Worm (Caenorhabditis elegans) whole organism, L1 larva: Measurements from ENCODE around the gene srx-118.

ENCODE experiments used
- C04F5.9 ChIP-seq: sonication (generic microtip); optimal IDR thresholded peaks from 2 replicates; lab custom pipeline; 2016; ENCODE audit warnings: missing genetic modification characterization, missing compliant biosample characterization
- C34B4.2 ChIP-seq: sonication (generic microtip); optimal IDR thresholded peaks from 2 replicates; lab custom pipeline; 2017; ENCODE audit warnings: mild to moderate bottlenecking, missing genetic modification characterization, missing compliant biosample characterization
- F16B12.6 ChIP-seq: fragments of 150-350 bp; optimal IDR thresholded peaks from 2 replicates; lab custom pipeline; 2014; ENCODE audit warnings: missing biosample characterization, missing genetic modification characterization
- aha-1 ChIP-seq: fragments of 150-350 bp; optimal IDR thresholded peaks from 2 replicates; lab custom pipeline; 2014; ENCODE audit warnings: missing biosample characterization, missing genetic modification characterization
- aly-2 ChIP-seq: fragments of 150-350 bp; optimal IDR thresholded peaks from 2 replicates; lab custom pipeline; 2014; ENCODE audit warnings: missing biosample characterization, missing genetic modification characterization
- ama-1 ChIP-seq: fragments of 150-350 bp; optimal IDR thresholded peaks from 2 replicates; lab custom pipeline; 2014
- blmp-1 ChIP-seq: fragments of 150-350 bp; optimal IDR thresholded peaks from 2 replicates; lab custom pipeline; 2014; ENCODE audit warnings: missing biosample characterization, missing genetic modification characterization
- ceh-63 ChIP-seq: fragments of 200-800 bp; sonication (Bioruptor generic); optimal IDR thresholded peaks from 2 replicates; lab custom pipeline; 2018; ENCODE audit warnings: mild to moderate bottlenecking, missing genetic modification characterization, missing compliant biosample characterization
- dpl-1 ChIP-seq, 3 experiments: fragments of 150-350 bp in 2 of 3; sonication (generic microtip) in 1 of 3; optimal IDR thresholded peaks; 2 replicates each; lab custom pipeline; 2014 to 2017; ENCODE audit warnings: missing biosample characterization in 3 of 3, missing genetic modification characterization in 3 of 3, missing genetic modification reagents in 3 of 3
- dsc-1 ChIP-seq: sonication (generic microtip); optimal IDR thresholded peaks from 2 replicates; lab custom pipeline; 2016; ENCODE audit warnings: mild to moderate bottlenecking, missing genetic modification characterization, missing compliant biosample characterization
- efl-3 ChIP-seq: fragments of 200-800 bp; sonication (Bioruptor generic); optimal IDR thresholded peaks from 2 replicates; lab custom pipeline; 2018; ENCODE audit warnings: mild to moderate bottlenecking, missing genetic modification characterization, missing compliant biosample characterization
- egl-13 ChIP-seq: sonication (generic microtip); optimal IDR thresholded peaks from 2 replicates; lab custom pipeline; 2016; ENCODE audit warnings: missing genotype, missing genetic modification reagents, missing genetic modification characterization, missing compliant biosample characterization
- elt-2 ChIP-seq: sonication (generic microtip); optimal IDR thresholded peaks from 2 replicates; lab custom pipeline; 2016; ENCODE audit warnings: missing genetic modification characterization, mild to moderate bottlenecking, inconsistent platforms, missing compliant biosample characterization, missing genetic modification reagents
- elt-3 ChIP-seq, 6 experiments: fragments of 150-350 bp in 1 of 6; sonication (generic microtip); optimal IDR thresholded peaks; 2 replicates each; lab custom pipeline; 2017 to 2018; ENCODE audit warnings: missing biosample characterization in 6 of 6, missing genetic modification characterization in 6 of 6, inconsistent platforms in 1 of 6
- ets-5 ChIP-seq: fragments of 200-800 bp; sonication (Bioruptor generic); IDR thresholded peaks from 2 replicates; pipeline ENCODE4 v1.3.6; 2022; ENCODE audit warnings: missing genetic modification characterization, missing compliant biosample characterization
- fkh-8 ChIP-seq: sonication (generic microtip); optimal IDR thresholded peaks from 2 replicates; lab custom pipeline; 2016; ENCODE audit warnings: mild to moderate bottlenecking, missing genetic modification characterization, missing compliant biosample characterization
- fos-1 ChIP-seq: fragments of 150-350 bp; optimal IDR thresholded peaks from 2 replicates; lab custom pipeline; 2014; ENCODE audit warnings: missing biosample characterization, missing genetic modification characterization
- grh-1 ChIP-seq: fragments of 200-800 bp; sonication (Bioruptor generic); IDR thresholded peaks from 2 replicates; pipeline ENCODE4 v1.3.6; 2022; ENCODE audit warnings: missing genetic modification reagents, missing genetic modification characterization, missing compliant biosample characterization
- hlh-17 ChIP-seq: fragments of 200-800 bp; sonication (Bioruptor generic); optimal IDR thresholded peaks from 2 replicates; lab custom pipeline; 2018; ENCODE audit warnings: missing genetic modification characterization, mild to moderate bottlenecking, missing compliant biosample characterization, moderate library complexity, borderline replicate concordance
- hlh-4 ChIP-seq: sonication (generic microtip); optimal IDR thresholded peaks from 2 replicates; lab custom pipeline; 2016; ENCODE audit warnings: mild to moderate bottlenecking, missing genetic modification characterization, missing compliant biosample characterization
- hpl-2 ChIP-seq: fragments of 150-350 bp; optimal IDR thresholded peaks from 2 replicates; lab custom pipeline; 2014; ENCODE audit warnings: missing biosample characterization, missing genetic modification reagents, missing genetic modification characterization
- lin-14 ChIP-seq: fragments of 200-800 bp; sonication (Bioruptor generic); optimal IDR thresholded peaks from 2 replicates; lab custom pipeline; 2018; ENCODE audit warnings: mild to moderate bottlenecking, missing genetic modification characterization, moderate library complexity, missing compliant biosample characterization
- lin-35 ChIP-seq, 2 experiments: fragments of 150-350 bp; optimal IDR thresholded peaks; 2 replicates each; lab custom pipeline; 2014; ENCODE audit warnings: missing biosample characterization in 2 of 2, missing genetic modification characterization in 2 of 2, missing genetic modification reagents in 2 of 2
- lin-39 ChIP-seq: fragments of 150-350 bp; optimal IDR thresholded peaks from 2 replicates; lab custom pipeline; 2014; ENCODE audit warnings: missing biosample characterization, missing genetic modification reagents, missing genetic modification characterization
- mab-9 ChIP-seq: fragments of 200-800 bp; sonication (Bioruptor generic); IDR thresholded peaks from 2 replicates; pipeline ENCODE4 v1.3.6; 2022; ENCODE audit warnings: missing genetic modification reagents, missing genetic modification characterization, missing compliant biosample characterization
- mdl-1 ChIP-seq, 2 experiments: fragments of 150-350 bp; optimal IDR thresholded peaks; 2 replicates each; lab custom pipeline; 2014 to 2017; ENCODE audit warnings: missing biosample characterization in 2 of 2, missing genetic modification characterization in 2 of 2, inconsistent platforms in 1 of 2
- mef-2 ChIP-seq: fragments of 150-350 bp; optimal IDR thresholded peaks from 2 replicates; lab custom pipeline; 2014; ENCODE audit warnings: missing biosample characterization, missing genetic modification characterization
- mep-1 ChIP-seq: fragments of 150-350 bp; optimal IDR thresholded peaks from 2 replicates; lab custom pipeline; 2014; ENCODE audit warnings: missing biosample characterization, missing genetic modification characterization
- nhr-11 ChIP-seq: fragments of 150-350 bp; optimal IDR thresholded peaks from 2 replicates; lab custom pipeline; 2014; ENCODE audit warnings: missing biosample characterization, missing genetic modification characterization
- nhr-12 ChIP-seq: sonication (generic microtip); optimal IDR thresholded peaks from 2 replicates; lab custom pipeline; 2017; ENCODE audit warnings: missing biosample characterization, missing genetic modification characterization
- nhr-19 ChIP-seq: fragments of 200-800 bp; sonication (Bioruptor generic); conservative IDR thresholded peaks from 2 replicates; pipeline ENCODE4 v1.3.6; 2022; ENCODE audit warnings: missing genetic modification characterization, missing compliant biosample characterization
- nhr-20 ChIP-seq: sonication (generic microtip); optimal IDR thresholded peaks from 2 replicates; lab custom pipeline; 2016; ENCODE audit warnings: mild to moderate bottlenecking, missing genetic modification characterization, missing compliant biosample characterization
- nhr-237 ChIP-seq: fragments of 150-350 bp; optimal IDR thresholded peaks from 2 replicates; lab custom pipeline; 2014; ENCODE audit warnings: missing biosample characterization, missing genetic modification characterization
- nhr-28 ChIP-seq: fragments of 150-350 bp; optimal IDR thresholded peaks from 2 replicates; lab custom pipeline; 2014; ENCODE audit warnings: missing biosample characterization, missing genetic modification characterization
- nhr-76 ChIP-seq: sonication (generic microtip); optimal IDR thresholded peaks from 2 replicates; lab custom pipeline; 2017; ENCODE audit warnings: missing biosample characterization, missing genetic modification characterization
- nhr-84 ChIP-seq: sonication (generic microtip); optimal IDR thresholded peaks from 2 replicates; lab custom pipeline; 2017; ENCODE audit warnings: missing biosample characterization, missing genetic modification characterization
- nhr-90 ChIP-seq: sonication (generic microtip); optimal IDR thresholded peaks from 2 replicates; lab custom pipeline; 2016; ENCODE audit warnings: mild to moderate bottlenecking, missing genetic modification characterization, missing compliant biosample characterization; ENCODE audit not compliant: poor library complexity
- pag-3 ChIP-seq: sonication (generic microtip); optimal IDR thresholded peaks from 2 replicates; lab custom pipeline; 2017; ENCODE audit warnings: missing genetic modification characterization, mild to moderate bottlenecking, missing compliant biosample characterization, antibody characterized with exemption, borderline replicate concordance; ENCODE audit not compliant: insufficient read depth
- pax-3 ChIP-seq: fragments of 200-800 bp; sonication (Bioruptor generic); optimal IDR thresholded peaks from 2 replicates; lab custom pipeline; 2018; ENCODE audit warnings: mild to moderate bottlenecking, missing genetic modification characterization, moderate library complexity, missing compliant biosample characterization
- rnt-1 ChIP-seq: sonication (generic microtip); optimal IDR thresholded peaks from 2 replicates; lab custom pipeline; 2016; ENCODE audit warnings: mild to moderate bottlenecking, missing genetic modification characterization, moderate library complexity, missing compliant biosample characterization
- snu-23 ChIP-seq: sonication (generic microtip); optimal IDR thresholded peaks from 2 replicates; lab custom pipeline; 2016; ENCODE audit warnings: missing genetic modification characterization, missing compliant biosample characterization
- sox-4 ChIP-seq: sonication (generic microtip); optimal IDR thresholded peaks from 2 replicates; lab custom pipeline; 2016; ENCODE audit warnings: missing genetic modification characterization, missing compliant biosample characterization
- sptf-1 ChIP-seq: fragments of 150-350 bp; optimal IDR thresholded peaks from 2 replicates; lab custom pipeline; 2014; ENCODE audit warnings: missing biosample characterization, missing genetic modification characterization
- sup-37 ChIP-seq: fragments of 200-800 bp; sonication (Bioruptor generic); optimal IDR thresholded peaks from 2 replicates; lab custom pipeline; 2018; ENCODE audit warnings: mild to moderate bottlenecking, missing genetic modification characterization, missing compliant biosample characterization
- swsn-7 ChIP-seq: sonication (generic microtip); optimal IDR thresholded peaks from 2 replicates; lab custom pipeline; 2016; ENCODE audit warnings: missing genetic modification characterization, missing compliant biosample characterization
- tbx-2 ChIP-seq: sonication (generic microtip); optimal IDR thresholded peaks from 2 replicates; lab custom pipeline; 2016; ENCODE audit warnings: missing genetic modification characterization, missing compliant biosample characterization
- unc-30 ChIP-seq: sonication (generic microtip); optimal IDR thresholded peaks from 2 replicates; lab custom pipeline; 2017; ENCODE audit warnings: missing biosample characterization, missing genetic modification characterization
- unc-62 ChIP-seq: fragments of 150-350 bp; optimal IDR thresholded peaks from 2 replicates; lab custom pipeline; 2014; ENCODE audit warnings: missing biosample characterization, missing genetic modification reagents, missing genetic modification characterization
- unc-98 ChIP-seq: fragments of 200-800 bp; sonication (Bioruptor generic); IDR thresholded peaks from 2 replicates; pipeline ENCODE4 v1.3.6; 2022; ENCODE audit warnings: missing genetic modification characterization, missing compliant biosample characterization
- vab-15 ChIP-seq: sonication (generic microtip); optimal IDR thresholded peaks from 2 replicates; lab custom pipeline; 2017; ENCODE audit warnings: missing genotype, mild to moderate bottlenecking, missing genetic modification characterization, missing compliant biosample characterization
- xbp-1 ChIP-seq: sonication (generic microtip); optimal IDR thresholded peaks from 2 replicates; lab custom pipeline; 2016; ENCODE audit warnings: missing genetic modification characterization, missing compliant biosample characterization
- zip-4 ChIP-seq: fragments of 200-800 bp; sonication (Bioruptor generic); optimal IDR thresholded peaks from 2 replicates; lab custom pipeline; 2018; ENCODE audit warnings: mild to moderate bottlenecking, missing genetic modification characterization, moderate library complexity, missing compliant biosample characterization

Gene srx-118

DNA sequence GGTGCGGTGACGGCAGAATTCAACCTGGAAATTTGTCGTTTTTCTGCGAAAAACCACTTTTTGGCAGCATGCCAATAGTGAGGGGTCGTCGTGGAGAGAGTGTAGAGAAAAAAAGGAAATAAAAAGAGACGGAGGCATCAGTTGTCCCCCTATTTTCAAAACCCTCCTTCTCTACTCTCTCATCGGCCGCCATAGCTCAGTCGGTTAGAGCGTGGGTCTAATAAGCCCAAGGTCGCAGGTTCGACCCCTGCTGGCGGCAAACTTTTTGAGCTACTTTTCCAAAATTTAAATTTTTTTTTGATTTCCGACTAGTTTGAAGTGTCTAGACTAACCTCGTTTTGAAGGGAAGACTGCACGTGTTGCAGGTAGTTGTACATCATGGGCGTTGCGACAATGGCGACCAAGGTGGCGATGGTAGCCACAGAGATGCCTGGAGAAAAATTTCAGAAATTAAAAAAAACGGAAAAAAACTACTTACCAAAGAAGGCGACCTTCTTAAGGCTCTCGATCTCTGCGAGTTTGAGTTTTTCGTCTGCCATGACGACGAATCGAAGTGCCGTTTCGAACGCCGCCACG lies 31.0 kb upstream of the srx-118 start, which contains the start of gene col-85:
col-85 (minus strand) TSS at position 540 of the 576 bp plus-strand sequence.
- TF ChIP-seq aha-1 (tag; lab: Kevin White, UChicago) (no peak), lin-14 (GFP tag; lab: Kevin White, UChicago) (peak; percentile 74), lin-39 (no peak), sup-37 (GFP tag; lab: Kevin White, UChicago) (no peak), grh-1 (GFP tag; lab: Robert Waterston, UW) (peak; percentile 43; the same call in 1 of the 2 replicates), nhr-76 (tag; lab: Kevin White, UChicago) (no peak), pag-3 (no peak), nhr-12 (tag; lab: Kevin White, UChicago) (no peak), ets-5 (GFP tag; lab: Robert Waterston, UW) (no peak), hlh-17 (no peak), zip-4 (GFP tag; lab: Kevin White, UChicago) (no peak), ama-1 (no peak), xbp-1 (tag; lab: Kevin White, UChicago) (peak; percentile 60), elt-3 (tag; optimal IDR thresholded peaks at IDR 0.05; lab: Kevin White, UChicago) (peak in 2 of 6 experiments; percentile 10 to 30), swsn-7 (peak; percentile 73), ceh-63 (no peak), tbx-2 (tag; lab: Kevin White, UChicago) (peak; percentile 62), sptf-1 (no peak), nhr-90 (tag; lab: Kevin White, UChicago) (peak; percentile 70), dsc-1 (peak; percentile 75), C34B4.2 (no peak), hlh-4 (tag; lab: Kevin White, UChicago) (no peak), mep-1 (tag; lab: Kevin White, UChicago) (peak; percentile 56), fos-1 (peak; percentile 69), sox-4 (tag; lab: Kevin White, UChicago) (no peak), unc-62 (GFP tag; lab: Kevin White, UChicago) (no peak), nhr-84 (tag; lab: Kevin White, UChicago) (no peak), dpl-1 (GFP tag; optimal IDR thresholded peaks at IDR 0.05; lab: Kevin White, UChicago) (peak; percentile 44 to 66 (median 54)), efl-3 (no peak), mef-2 (tag; lab: Kevin White, UChicago) (peak; percentile 19), hpl-2 (GFP tag; lab: Kevin White, UChicago) (peak; percentile 5), C04F5.9 (no peak), nhr-20 (tag; lab: Kevin White, UChicago) (peak; percentile 70), vab-15 (tag; lab: Kevin White, UChicago) (peak; percentile 63), rnt-1 (peak; percentile 68), mdl-1 (tag; optimal IDR thresholded peaks at IDR 0.05; lab: Kevin White, UChicago) (peak in 1 of 2 experiments; percentile 47), egl-13 (tag; lab: Kevin White, UChicago) (no peak), lin-35 (GFP tag; optimal IDR thresholded peaks at IDR 0.05; lab: Kevin White, UChicago) (peak; percentile 71 to 77), snu-23 (peak; percentile 84), nhr-28 (tag; lab: Kevin White, UChicago) (no peak), unc-30 (no peak), mab-9 (0 out of 2 replicates have a peak, but pooled peaks have one; percentile 41), blmp-1 (tag; lab: Kevin White, UChicago) (no peak), unc-98 (GFP tag; lab: Robert Waterston, UW) (peak; percentile 60; the same call in 1 of the 2 replicates), fkh-8 (tag; lab: Kevin White, UChicago) (peak; percentile 83), nhr-19 (GFP tag; lab: Robert Waterston, UW) (peak; percentile 76), pax-3 (tag; lab: Kevin White, UChicago) (peak; percentile 47), nhr-11 (tag; lab: Kevin White, UChicago) (no peak), F16B12.6 (peak; percentile 19), nhr-237 (tag; lab: Kevin White, UChicago) (no peak), elt-2 (tag; lab: Kevin White, UChicago) (peak; percentile 23), aly-2 (tag; lab: Kevin White, UChicago) (peak; percentile 49)
